Worm (Caenorhabditis elegans): ENCODE measurements around the gene R144.6.

R144.6 gene

ce11 chrIII:5013915-5014346 lies 9.4 kb upstream of the R144.6 start (continued):
- TF ChIP-seq madf-5 (GFP tag; IDR thresholded peaks at IDR 0.05) = 0 out of 4 replicates have a peak, but pooled peaks of 1 of the 2 experiments have one; percentile 28
- peak; percentile 75 for TF ChIP-seq mes-2 (tag; optimal IDR thresholded peaks at IDR 0.05; ENCODE audit: poor library complexity, severe bottlenecking)
- TF ChIP-seq D1046.2 (GFP tag; IDR thresholded peaks at IDR 0.05) = no peak
- TF ChIP-seq nhr-237 (tag; optimal IDR thresholded peaks at IDR 0.05) = no peak
- no peak for TF ChIP-seq dmd-8 (GFP tag; IDR thresholded peaks at IDR 0.05)
- no peak; the same call in none of the 2 replicates for TF ChIP-seq egl-43 (GFP tag; IDR thresholded peaks at IDR 0.05)
- peak; percentile 58 for TF ChIP-seq nhr-48 (tag; optimal IDR thresholded peaks at IDR 0.05)
- no peak for TF ChIP-seq ceh-32 (tag; optimal IDR thresholded peaks at IDR 0.05; ENCODE audit: poor library complexity)
- TF ChIP-seq ceh-82 (tag; optimal IDR thresholded peaks at IDR 0.05) = no peak
- peak; percentile 73 for TF ChIP-seq mxl-3 (GFP tag; optimal IDR thresholded peaks at IDR 0.05)
- no peak for TF ChIP-seq F10B5.3 (tag; optimal IDR thresholded peaks at IDR 0.05)
- peak; percentile 67 for TF ChIP-seq lin-38 (GFP tag; IDR thresholded peaks at IDR 0.05)
- no peak for TF ChIP-seq daf-19 (GFP tag; conservative IDR thresholded peaks at IDR 0.05)
- TF ChIP-seq ama-1 (optimal IDR thresholded peaks at IDR 0.05) = no peak
- peak; percentile 79 for TF ChIP-seq ztf-7 (tag; optimal IDR thresholded peaks at IDR 0.05)
- TF ChIP-seq dpl-1 (GFP tag; optimal IDR thresholded peaks at IDR 0.05) = peak; percentile 56
- peak; percentile 65 for TF ChIP-seq nhr-6 (tag; optimal IDR thresholded peaks at IDR 0.05)
- no peak for TF ChIP-seq lin-15B (tag; optimal IDR thresholded peaks at IDR 0.05)
- peak; percentile 70 for TF ChIP-seq fkh-10 (GFP tag; optimal IDR thresholded peaks at IDR 0.05)
- TF ChIP-seq ceh-44 (GFP tag; IDR thresholded peaks at IDR 0.05) = no peak
- no peak for TF ChIP-seq snpc-1.2 (GFP tag; IDR thresholded peaks at IDR 0.05)
- TF ChIP-seq nhr-11 (tag; optimal IDR thresholded peaks at IDR 0.05) = peak; percentile 94

- TF ChIP-seq aha-1 (tag) (peak; percentile 43), unc-62 (GFP tag; optimal IDR thresholded peaks at IDR 0.05 in 1 of 2) (peak in 1 of 2 experiments; percentile 38), unc-62 (tag; optimal IDR thresholded peaks at IDR 0.05) (no peak), lin-38 (GFP tag; IDR thresholded peaks at IDR 0.05) (no peak)
Observed at ce11 chrIII:5012460-5012859, 7.9 kb upstream of the R144.6 start.

ce11 chrIII:5010723-5011122 lies 6.2 kb upstream of the R144.6 start:
- TF ChIP-seq set-16 (GFP tag; IDR thresholded peaks at IDR 0.05) = peak; percentile 13; the same call in 1 of the 2 replicates
- TF ChIP-seq hlh-11 (tag; optimal IDR thresholded peaks at IDR 0.05) = no peak
- TF ChIP-seq zfp-3 (GFP tag; conservative IDR thresholded peaks at IDR 0.05) = no peak
- TF ChIP-seq aha-1 (tag) = peak; percentile 83
- peak in 1 of 2 experiments; percentile 96 for TF ChIP-seq unc-62 (GFP tag; optimal IDR thresholded peaks at IDR 0.05 in 1 of 2)
- no peak for TF ChIP-seq unc-62 (tag; optimal IDR thresholded peaks at IDR 0.05)
- no peak for TF ChIP-seq ztf-7 (tag; optimal IDR thresholded peaks at IDR 0.05)
- no peak for TF ChIP-seq lin-15B (tag; optimal IDR thresholded peaks at IDR 0.05)
- TF ChIP-seq lin-38 (GFP tag; IDR thresholded peaks at IDR 0.05) = peak; percentile 32; the same call in 1 of the 2 replicates

- TF ChIP-seq daf-8 (GFP tag; IDR thresholded peaks at IDR 0.05) = no peak
- no peak for TF ChIP-seq Y5F2A.4 (GFP tag; optimal IDR thresholded peaks at IDR 0.05)
- TF ChIP-seq attf-4 (tag; optimal IDR thresholded peaks at IDR 0.05) = no peak
- TF ChIP-seq ceh-20 (GFP tag; IDR thresholded peaks at IDR 0.05) = no peak
- TF ChIP-seq zfp-2 (tag; optimal IDR thresholded peaks at IDR 0.05) = no peak
- no peak for TF ChIP-seq ctbp-1 (GFP tag; IDR thresholded peaks at IDR 0.05)
- TF ChIP-seq cey-2 (tag; optimal IDR thresholded peaks at IDR 0.05; ENCODE audit: borderline replicate concordance, insufficient read depth) = no peak
- no peak for TF ChIP-seq lin-13 (GFP tag; optimal IDR thresholded peaks at IDR 0.05)
- TF ChIP-seq arid-1 (GFP tag; conservative IDR thresholded peaks at IDR 0.05) = no peak
Observed at ce11 chrIII:5008730-5009129, 4.2 kb upstream of the R144.6 start, which contains the start of gene R144.11. Gene R144.11 (minus strand): TSS chrIII:5008830.

Data from whole organism, L4 larva.